Worm (Caenorhabditis elegans) whole organism, L2 larva: ENCODE measurements around the gene Y73C8C.12.

ENCODE experiments used
- dmd-4 ChIP-seq: sonication (generic microtip); optimal IDR thresholded peaks from 2 replicates; lab custom pipeline; 2017; ENCODE audit warnings: missing biosample characterization, missing genetic modification characterization
- snpc-4 ChIP-seq: fragments of 150-350 bp; optimal IDR thresholded peaks from 2 replicates; lab custom pipeline; 2014; ENCODE audit warnings: missing biosample characterization, missing genetic modification characterization
- unc-55 ChIP-seq: fragments of 150-350 bp; sonication (generic microtip); optimal IDR thresholded peaks from 3 replicates; lab custom pipeline; 2014; ENCODE audit warnings: missing biosample characterization, missing genetic modification reagents, missing genetic modification characterization
- ztf-1 ChIP-seq: fragments of 200-800 bp; sonication (Bioruptor generic); conservative IDR thresholded peaks from 2 replicates; pipeline ENCODE4 v1.3.6; 2022; ENCODE audit warnings: missing genetic modification characterization, missing compliant biosample characterization

DNA sequence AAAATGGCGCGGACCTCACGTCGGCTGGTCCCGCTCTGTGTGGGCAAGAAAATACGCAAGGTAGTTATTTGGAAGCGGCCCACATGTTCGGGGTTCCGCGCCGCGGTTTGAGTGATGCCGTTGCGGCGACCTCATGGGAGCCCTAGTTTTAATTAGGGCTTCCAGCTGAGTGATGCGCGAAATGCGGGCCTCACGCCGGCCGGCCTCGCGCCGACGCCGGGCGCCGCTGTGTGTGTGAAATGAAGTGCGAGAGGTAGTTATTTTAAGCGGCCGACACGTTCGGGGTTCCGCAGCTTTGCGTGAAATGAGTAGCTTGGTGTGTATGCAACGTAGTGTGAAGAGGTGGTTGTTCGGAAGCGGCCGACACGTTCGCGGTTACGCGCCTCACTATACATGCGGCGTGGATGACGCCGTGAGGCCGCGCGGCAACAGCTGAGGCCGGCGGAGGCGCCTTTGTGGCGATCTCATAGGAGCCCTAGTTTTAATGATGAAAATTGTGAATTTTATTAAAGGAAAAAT lies 25.0 kb downstream of the Y73C8C.12 start:
- TF ChIP-seq ztf-1 (GFP tag; lab: Robert Waterston, UW) (no peak), unc-55 (GFP tag; lab: Kevin White, UChicago) (no peak), snpc-4 (tag; lab: Kevin White, UChicago) (no peak), dmd-4 (tag; lab: Kevin White, UChicago) (no peak)
